Fruit fly (Drosophila melanogaster) whole organism, embryonic: ENCODE data around the gene CG34309.

ENCODE experiments used
- ATbp ChIP-seq: fragments of 200-800 bp; sonication (Bioruptor generic); optimal IDR thresholded peaks from 2 replicates; lab custom pipeline; 2017; ENCODE audit warnings: missing biosample characterization, mild to moderate bottlenecking, missing genetic modification characterization, missing genetic modification reagents
- CG17568 ChIP-seq: fragments of 200-800 bp; sonication (Bioruptor generic); optimal IDR thresholded peaks from 2 replicates; lab custom pipeline; 2018; ENCODE audit warnings: missing biosample characterization, mild to moderate bottlenecking, missing genetic modification characterization, moderate library complexity
- CG31224 ChIP-seq: fragments of 200-800 bp; sonication (Bioruptor generic); IDR thresholded peaks from 2 replicates; pipeline ENCODE4 v1.3.6; 2022; ENCODE audit warnings: missing biosample characterization, missing genetic modification characterization
- CG7372 ChIP-seq: fragments of 200-800 bp; sonication (Bioruptor generic); IDR thresholded peaks from 2 replicates; pipeline ENCODE4 v1.3.6; 2022; ENCODE audit warnings: missing biosample characterization, missing genetic modification characterization
- CG7745 ChIP-seq: fragments of 200-800 bp; sonication (Bioruptor generic); optimal IDR thresholded peaks from 2 replicates; lab custom pipeline; 2018; ENCODE audit warnings: missing biosample characterization, mild to moderate bottlenecking, missing genetic modification characterization, moderate library complexity
- CG7928 ChIP-seq: fragments of 200-800 bp; sonication (Bioruptor generic); optimal IDR thresholded peaks from 2 replicates; lab custom pipeline; 2017; ENCODE audit warnings: missing biosample characterization, mild to moderate bottlenecking, missing genetic modification characterization
- dpn ChIP-seq, 2 experiments: fragments of 200-800 bp; sonication (Bioruptor generic); optimal IDR thresholded peaks; 3 replicates each; lab custom pipeline; 2016; ENCODE audit warnings: missing biosample characterization in 2 of 2, missing genetic modification characterization in 2 of 2
- dysf ChIP-seq: fragments of 200-800 bp; sonication (Bioruptor generic); IDR thresholded peaks from 3 replicates; pipeline ENCODE4 v1.3.6; 2022; ENCODE audit warnings: missing biosample characterization, missing genetic modification characterization
- gsb ChIP-seq: fragments of 200-800 bp; sonication (Bioruptor generic); IDR thresholded peaks from 2 replicates; pipeline ENCODE4 v1.3.6; 2022; ENCODE audit warnings: missing biosample characterization, missing genetic modification characterization
- pnt ChIP-seq: fragments of 200-800 bp; sonication (Bioruptor generic); optimal IDR thresholded peaks from 3 replicates; lab custom pipeline; 2016; ENCODE audit warnings: missing biosample characterization, missing genetic modification characterization

DNA sequence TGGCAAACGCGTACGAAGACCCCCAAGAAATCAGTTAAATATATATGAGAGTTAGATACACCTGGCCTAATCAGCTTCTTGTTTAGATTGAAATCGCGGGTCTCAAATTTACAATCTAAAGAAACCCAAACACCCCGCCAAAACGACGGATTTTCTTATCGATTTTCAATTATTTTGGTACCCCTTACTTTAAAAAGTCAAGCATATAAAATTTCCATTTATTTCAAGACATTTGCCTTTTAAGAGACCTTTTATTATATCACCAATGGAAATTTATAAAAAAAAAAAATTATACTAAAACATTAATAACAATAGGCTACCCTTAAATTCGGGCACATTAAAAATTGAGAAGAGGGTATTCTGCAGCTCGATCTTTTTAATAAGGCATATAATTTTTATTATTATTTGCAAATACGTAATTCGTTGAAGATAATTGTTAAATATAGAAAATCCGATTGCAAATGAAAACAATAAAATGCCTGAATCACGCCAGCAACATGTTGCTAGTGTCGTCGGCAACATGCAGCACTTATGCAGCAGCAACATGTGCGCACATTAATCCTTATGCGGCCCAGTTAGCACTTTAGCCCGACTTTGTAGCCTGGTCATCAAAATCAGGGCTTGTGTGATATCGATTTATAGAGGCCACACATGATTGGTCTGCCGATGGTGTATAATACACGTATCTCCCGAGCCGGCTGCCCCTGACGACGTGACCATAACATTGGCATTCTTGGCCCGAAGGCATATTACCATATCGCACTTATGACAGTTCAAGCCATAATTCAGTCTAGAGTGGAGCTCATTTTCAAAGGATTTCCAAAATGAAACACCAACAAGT is at the start of gene CG34309, which contains the start of gene Lip3:
- TF ChIP-seq dysf (GFP tag; lab: Robert Waterston, UW) (no peak), CG7745 (tag; lab: Kevin White, UChicago) (no peak), CG17568 (GFP tag; lab: Kevin White, UChicago) (no peak), gsb (GFP tag; lab: Robert Waterston, UW) (no peak), dpn (GFP tag; optimal IDR thresholded peaks at IDR 0.05; lab: Kevin White, UChicago) (no peak), CG31224 (GFP tag; lab: Robert Waterston, UW) (no peak), CG7372 (no peak), pnt (GFP tag; lab: Kevin White, UChicago) (no peak), CG7928 (GFP tag; lab: Kevin White, UChicago) (no peak), ATbp (GFP tag; lab: Kevin White, UChicago) (no peak)
